Fruit fly (Drosophila melanogaster) whole organism, embryonic: ENCODE results near the gene Tim17a2.

Experiments used
- Atf3 ChIP-seq: fragments of 200-800 bp; sonication (Bioruptor generic); optimal IDR thresholded peaks from 3 replicates; lab custom pipeline; 2016; ENCODE audit warnings: missing biosample characterization, missing genetic modification characterization
- Atf6 ChIP-seq: fragments of 200-800 bp; sonication (Bioruptor generic); IDR thresholded peaks from 2 replicates; pipeline ENCODE4 v1.3.6; 2022; ENCODE audit warnings: missing biosample characterization, missing genetic modification characterization
- Awh ChIP-seq: fragments of 200-800 bp; sonication (Bioruptor generic); IDR thresholded peaks from 2 replicates; pipeline ENCODE4, ENCODE4 v1.3.6; 2022; ENCODE audit warnings: missing biosample characterization, missing genetic modification characterization
- BtbVII ChIP-seq: fragments of 200-800 bp; sonication (Bioruptor generic); optimal IDR thresholded peaks from 3 replicates; lab custom pipeline; 2017; ENCODE audit warnings: missing biosample characterization, mild to moderate bottlenecking, missing genetic modification characterization
- CG10979 ChIP-seq: fragments of 200-800 bp; sonication (Bioruptor generic); optimal IDR thresholded peaks from 2 replicates; lab custom pipeline; 2018; ENCODE audit warnings: missing biosample characterization, mild to moderate bottlenecking, missing genetic modification characterization, moderate library complexity
- CG1233 ChIP-seq: fragments of 200-800 bp; sonication (Bioruptor generic); optimal IDR thresholded peaks from 4 replicates; lab custom pipeline; 2018; ENCODE audit warnings: missing biosample characterization, mild to moderate bottlenecking, missing genetic modification characterization
- CG12659 ChIP-seq: fragments of 200-800 bp; sonication (Bioruptor generic); optimal IDR thresholded peaks from 3 replicates; lab custom pipeline; 2017; ENCODE audit warnings: mild to moderate bottlenecking, missing biosample characterization, missing genetic modification reagents, missing genetic modification characterization
- CG13894 ChIP-seq: fragments of 200-800 bp; sonication (Bioruptor generic); optimal IDR thresholded peaks from 3 replicates; lab custom pipeline; 2018; ENCODE audit warnings: missing biosample characterization, mild to moderate bottlenecking, missing genetic modification characterization, moderate library complexity
- CG14441 ChIP-seq: fragments of 200-800 bp; sonication (Bioruptor generic); IDR thresholded peaks from 2 replicates; pipeline ENCODE4 v1.3.6; 2022; ENCODE audit warnings: missing biosample characterization, missing genetic modification characterization
- CG15514 ChIP-seq: fragments of 200-800 bp; sonication (Bioruptor generic); optimal IDR thresholded peaks from 3 replicates; lab custom pipeline; 2017; ENCODE audit warnings: missing biosample characterization, missing genetic modification characterization, mild to moderate bottlenecking, moderate library complexity, missing genetic modification reagents
- CG2120 ChIP-seq: fragments of 200-800 bp; sonication (Bioruptor generic); optimal IDR thresholded peaks from 3 replicates; lab custom pipeline; 2016; ENCODE audit warnings: missing biosample characterization, missing genetic modification characterization
- CG2129 ChIP-seq: fragments of 200-800 bp; sonication (Bioruptor generic); IDR thresholded peaks from 2 replicates; pipeline ENCODE4 v1.3.6; 2022; ENCODE audit warnings: missing biosample characterization, missing genetic modification characterization; ENCODE audit not compliant: partially characterized antibody
- CG2678 ChIP-seq: fragments of 200-800 bp; sonication (Bioruptor generic); optimal IDR thresholded peaks from 3 replicates; lab custom pipeline; 2019; ENCODE audit warnings: missing biosample characterization, mild to moderate bottlenecking, missing genetic modification characterization, moderate library complexity
- CG3281 ChIP-seq: fragments of 200-800 bp; sonication (Bioruptor generic); optimal IDR thresholded peaks from 3 replicates; lab custom pipeline; 2017; ENCODE audit warnings: missing biosample characterization, mild to moderate bottlenecking, missing genetic modification characterization
- CG33213 ChIP-seq: fragments of 200-800 bp; sonication (Bioruptor generic); optimal IDR thresholded peaks from 3 replicates; lab custom pipeline; 2016; ENCODE audit warnings: missing biosample characterization, missing genetic modification characterization
- CG34376 ChIP-seq: fragments of 200-800 bp; sonication (Bioruptor generic); optimal IDR thresholded peaks from 2 replicates; lab custom pipeline; 2018; ENCODE audit warnings: missing biosample characterization, mild to moderate bottlenecking, missing genetic modification characterization
- CG3726 ChIP-seq: fragments of 200-800 bp; sonication (Bioruptor generic); IDR thresholded peaks from 3 replicates; pipeline ENCODE4, ENCODE4 v1.3.6; 2022; ENCODE audit warnings: missing biosample characterization, missing genetic modification characterization
- CG4360 ChIP-seq: fragments of 200-800 bp; sonication (Bioruptor generic); IDR thresholded peaks from 2 replicates; pipeline ENCODE4 v1.3.6; 2022; ENCODE audit warnings: missing biosample characterization, missing genetic modification characterization
- CG6813 ChIP-seq: fragments of 200-800 bp; sonication (Bioruptor generic); optimal IDR thresholded peaks from 2 replicates; lab custom pipeline; 2017; ENCODE audit warnings: missing biosample characterization, missing genetic modification characterization, mild to moderate bottlenecking, moderate library complexity, missing genetic modification reagents
- CG6854 ChIP-seq: fragments of 200-800 bp; sonication (Bioruptor generic); optimal IDR thresholded peaks from 3 replicates; lab custom pipeline; 2017; ENCODE audit warnings: missing biosample characterization, mild to moderate bottlenecking, missing genetic modification characterization
- CG7556 ChIP-seq: fragments of 200-800 bp; sonication (Bioruptor generic); optimal IDR thresholded peaks from 2 replicates; lab custom pipeline; 2017; ENCODE audit warnings: missing biosample characterization, mild to moderate bottlenecking, missing genetic modification characterization
- CG8478 ChIP-seq: fragments of >200 bp; optimal IDR thresholded peaks from 2 replicates; lab custom pipeline; 2018
- CG9727 ChIP-seq: fragments of 200-800 bp; sonication (Bioruptor generic); optimal IDR thresholded peaks from 3 replicates; lab custom pipeline; 2017; ENCODE audit warnings: missing biosample characterization, mild to moderate bottlenecking, missing genetic modification characterization
- CG9932 ChIP-seq: fragments of 200-800 bp; sonication (Bioruptor generic); IDR thresholded peaks from 2 replicates; pipeline ENCODE4 v1.3.6; 2022; ENCODE audit warnings: missing biosample characterization, missing genetic modification characterization
- Dip3 ChIP-seq: fragments of 200-800 bp; sonication (Bioruptor generic); optimal IDR thresholded peaks from 3 replicates; lab custom pipeline; 2016; ENCODE audit warnings: missing biosample characterization, missing genetic modification characterization
- Fer1 ChIP-seq: fragments of 200-800 bp; sonication (Bioruptor generic); optimal IDR thresholded peaks from 2 replicates; lab custom pipeline; 2017; ENCODE audit warnings: missing biosample characterization, mild to moderate bottlenecking, missing genetic modification characterization
- Gug ChIP-seq: fragments of 200-800 bp; sonication (Bioruptor generic); IDR thresholded peaks from 4 replicates; pipeline ENCODE4 v1.3.6; 2022; ENCODE audit warnings: missing biosample characterization, missing genetic modification characterization
- Hmr ChIP-seq: fragments of 200-800 bp; sonication (Bioruptor generic); optimal IDR thresholded peaks from 3 replicates; lab custom pipeline; 2017; ENCODE audit warnings: mild to moderate bottlenecking, missing biosample characterization, missing genetic modification reagents, missing genetic modification characterization
- Hr39 ChIP-seq: fragments of >200 bp; optimal IDR thresholded peaks from 2 replicates; lab custom pipeline; 2017
- Hr51 ChIP-seq, 2 experiments: fragments of 200-800 bp; sonication (Bioruptor generic); optimal IDR thresholded peaks; 2 replicates in 1 of 2; 3 replicates in 1 of 2; lab custom pipeline; 2016 to 2018; ENCODE audit warnings: missing biosample characterization in 2 of 2, missing genetic modification characterization in 2 of 2, mild to moderate bottlenecking in 1 of 2, moderate library complexity in 1 of 2
- Hr78 ChIP-seq, 2 experiments: fragments of 200-800 bp in 1 of 2; fragments of >200 bp in 1 of 2; sonication (Bioruptor generic) in 1 of 2; optimal IDR thresholded peaks; 2 replicates each; lab custom pipeline; 2017 to 2019; ENCODE audit warnings: missing biosample characterization in 2 of 2, missing genetic modification characterization in 2 of 2, mild to moderate bottlenecking in 1 of 2, moderate library complexity in 1 of 2
- Hsf ChIP-seq: fragments of 200-800 bp; sonication (Bioruptor generic); optimal IDR thresholded peaks from 3 replicates; lab custom pipeline; 2016; ENCODE audit warnings: missing biosample characterization, missing genetic modification characterization
- Med ChIP-seq: fragments of 200-800 bp; sonication (Bioruptor generic); peaks from one replicate; lab custom pipeline; 2016; ENCODE audit warnings: missing biosample characterization, missing genetic modification characterization, mild to moderate bottlenecking, inconsistent platforms, moderate library complexity
- PHDP ChIP-seq: fragments of 200-800 bp; sonication (Bioruptor generic); optimal IDR thresholded peaks from 3 replicates; lab custom pipeline; 2018; ENCODE audit warnings: missing biosample characterization, mild to moderate bottlenecking, missing genetic modification characterization, moderate library complexity
- ci ChIP-seq: fragments of 200-800 bp; sonication (Bioruptor generic); IDR thresholded peaks from 3 replicates; pipeline ENCODE4 v1.3.6; 2022; ENCODE audit warnings: missing biosample characterization, missing genetic modification characterization
- cwo ChIP-seq: fragments of 200-800 bp; sonication (Bioruptor generic); optimal IDR thresholded peaks from 3 replicates; lab custom pipeline; 2017; ENCODE audit warnings: missing biosample characterization, missing genetic modification characterization, mild to moderate bottlenecking, moderate library complexity, missing genetic modification reagents
- exex ChIP-seq: fragments of 200-800 bp; sonication (Bioruptor generic); optimal IDR thresholded peaks from 4 replicates; lab custom pipeline; 2018; ENCODE audit warnings: missing biosample characterization, mild to moderate bottlenecking, missing genetic modification characterization, moderate library complexity
- fu2 ChIP-seq: fragments of 200-800 bp; sonication (Bioruptor generic); optimal IDR thresholded peaks from 2 replicates; lab custom pipeline; 2016; ENCODE audit warnings: missing biosample characterization, missing genetic modification characterization
- grau ChIP-seq: fragments of 200-800 bp; optimal IDR thresholded peaks from 3 replicates; lab custom pipeline; 2019; ENCODE audit warnings: missing biosample characterization, mild to moderate bottlenecking, missing genetic modification characterization, moderate library complexity
- lab ChIP-seq: fragments of 200-800 bp; sonication (Bioruptor generic); optimal IDR thresholded peaks from 3 replicates; lab custom pipeline; 2017; ENCODE audit warnings: missing biosample characterization, missing genetic modification characterization, mild to moderate bottlenecking, moderate library complexity, missing genetic modification reagents
- lbe ChIP-seq: fragments of 200-800 bp; sonication (Bioruptor generic); optimal IDR thresholded peaks from 2 replicates; lab custom pipeline; 2016; ENCODE audit warnings: missing biosample characterization, mild to moderate bottlenecking, missing genetic modification characterization
- nerfin-1 ChIP-seq: fragments of 200-800 bp; sonication (Bioruptor generic); optimal IDR thresholded peaks from 3 replicates; lab custom pipeline; 2019; ENCODE audit warnings: missing biosample characterization, mild to moderate bottlenecking, missing genetic modification characterization, moderate library complexity
- pros ChIP-seq: fragments of 200-800 bp; sonication (Bioruptor generic); optimal IDR thresholded peaks from 3 replicates; lab custom pipeline; 2019; ENCODE audit warnings: missing biosample characterization, mild to moderate bottlenecking, missing genetic modification characterization, moderate library complexity
- rib ChIP-seq: fragments of 200-800 bp; sonication (Bioruptor generic); IDR thresholded peaks from 2 replicates; pipeline ENCODE4 v1.3.6; 2022; ENCODE audit warnings: missing biosample characterization, missing genetic modification characterization
- sc ChIP-seq, 3 experiments: fragments of >200 bp in 2 of 3; fragments of 200-800 bp in 1 of 3; sonication (Bioruptor generic) in 1 of 3; optimal IDR thresholded peaks; 2 replicates in 2 of 3; 3 replicates in 1 of 3; lab custom pipeline; 2017; ENCODE audit warnings: mild to moderate bottlenecking in 1 of 3, missing biosample characterization in 1 of 3, missing genetic modification characterization in 1 of 3, missing genetic modification reagents in 1 of 3
- schlank ChIP-seq: fragments of 200-800 bp; sonication (Bioruptor generic); optimal IDR thresholded peaks from 2 replicates; lab custom pipeline; 2018; ENCODE audit warnings: missing biosample characterization, mild to moderate bottlenecking, missing genetic modification characterization
- sens ChIP-seq: fragments of 200-800 bp; sonication (Bioruptor generic); peaks from one replicate; lab custom pipeline; 2016; ENCODE audit warnings: missing biosample characterization, missing genetic modification characterization
- sob ChIP-seq: fragments of 200-800 bp; sonication (Bioruptor generic); IDR thresholded peaks from 2 replicates; pipeline ENCODE4 v1.3.6; 2022; ENCODE audit warnings: missing biosample characterization, missing genetic modification characterization
- sug ChIP-seq: fragments of 200-800 bp; optimal IDR thresholded peaks from 2 replicates; lab custom pipeline; 2019; ENCODE audit warnings: missing biosample characterization, mild to moderate bottlenecking, missing genetic modification characterization, moderate library complexity
- ttk ChIP-seq: fragments of 200-800 bp; sonication (Bioruptor generic); IDR thresholded peaks from 2 replicates; pipeline ENCODE4 v2.1.2; 2022; ENCODE audit warnings: missing biosample characterization, missing genetic modification characterization

The Tim17a2 gene

dm6 chr3R:5301905-5302304 is 39.4 kb upstream of the Tim17a2 start:
- TF ChIP-seq fu2 (no peak), sob (peak; percentile 41; the same call in 1 of the 2 replicates), Hsf (no peak), Awh (GFP tag; lab: Robert Waterston, UW) (no peak), ttk (GFP tag; lab: Robert Waterston, UW) (no peak), Hr39 (lab: Kevin White, UChicago) (no peak), cwo (GFP tag; lab: Kevin White, UChicago) (peak; percentile 18), schlank (tag; lab: Kevin White, UChicago) (peak; percentile 36), CG1233 (peak; percentile 20), CG2120 (GFP tag; lab: Kevin White, UChicago) (peak; percentile 35), Atf6 (GFP tag; lab: Robert Waterston, UW) (peak; percentile 44; the same call in 1 of the 2 replicates), CG10979 (no peak), ci (GFP tag; lab: Robert Waterston, UW) (no peak), sc (optimal IDR thresholded peaks at IDR 0.05; lab: Kevin White, UChicago) (no peak), sc (GFP tag; optimal IDR thresholded peaks at IDR 0.05; lab: Kevin White, UChicago) (no peak), CG8478 (lab: Kevin White, UChicago) (no peak), CG2678 (tag; lab: Kevin White, UChicago) (peak; percentile 46), Hmr (GFP tag; lab: Kevin White, UChicago) (peak; percentile 58), CG6813 (GFP tag; lab: Kevin White, UChicago) (peak; percentile 34), PHDP (peak; percentile 21), nerfin-1 (tag; lab: Kevin White, UChicago) (no peak), lab (GFP tag; lab: Kevin White, UChicago) (peak; percentile 78), CG9932 (GFP tag; lab: Robert Waterston, UW) (peak; percentile 21; the same call in 1 of the 2 replicates), lbe (peak; percentile 22), Dip3 (no peak), CG33213 (GFP tag; lab: Kevin White, UChicago) (no peak), CG34376 (peak; percentile 64), BtbVII (peak; percentile 29), CG6854 (GFP tag; lab: Kevin White, UChicago) (peak; percentile 8), sens (GFP tag; lab: Kevin White, UChicago) (peak; percentile 14), CG3281 (GFP tag; lab: Kevin White, UChicago) (peak; percentile 51), CG3726 (GFP tag; lab: Robert Waterston, UW) (no peak), Hr51 (GFP tag; optimal IDR thresholded peaks at IDR 0.05; lab: Kevin White, UChicago) (no peak), CG12659 (peak; percentile 15), CG14441 (GFP tag; lab: Robert Waterston, UW) (no peak), pros (no peak), CG13894 (peak; percentile 15), Atf3 (GFP tag; lab: Kevin White, UChicago) (no peak), CG2129 (GFP tag; lab: Robert Waterston, UW) (no peak), sug (tag; lab: Kevin White, UChicago) (no peak), rib (GFP tag; lab: Robert Waterston, UW) (peak; percentile 67), CG4360 (GFP tag; lab: Robert Waterston, UW) (no peak), CG9727 (GFP tag; lab: Kevin White, UChicago) (peak; percentile 34), CG15514 (GFP tag; lab: Kevin White, UChicago) (peak; percentile 43), exex (tag; lab: Kevin White, UChicago) (peak; percentile 3), Hr78 (GFP tag; optimal IDR thresholded peaks at IDR 0.05; lab: Kevin White, UChicago) (no peak), Gug (no peak), Fer1 (GFP tag; lab: Kevin White, UChicago) (peak; percentile 51), Med (GFP tag; lab: Kevin White, UChicago) (peak; percentile 57), grau (tag; lab: Kevin White, UChicago) (no peak), CG7556 (GFP tag; lab: Kevin White, UChicago) (peak; percentile 21)
